Fruit fly (Drosophila melanogaster): ENCODE measurements around the gene RhoGAP15B.

RhoGAP15B gene

dm6 chrX:16942735-16943514, at the start of gene RhoGAP15B, which contains the start of gene CG13001 (continued):
- TF ChIP-seq kay (GFP tag; optimal IDR thresholded peaks at IDR 0.05) (no peak), Max (GFP tag; optimal IDR thresholded peaks at IDR 0.05) (no peak), CG13624 (GFP tag; optimal IDR thresholded peaks at IDR 0.05) (no peak), Bteb2 (GFP tag; optimal IDR thresholded peaks at IDR 0.05) (no peak), CG16779 (GFP tag; IDR thresholded peaks at IDR 0.05) (no peak), MBD-R2 (GFP tag; IDR thresholded peaks at IDR 0.05) (no peak), D19A (tag; optimal IDR thresholded peaks at IDR 0.05) (no peak), CG14050 (GFP tag; IDR thresholded peaks at IDR 0.05) (no peak), seq (GFP tag; IDR thresholded peaks at IDR 0.05) (no peak), CG1832 (GFP tag; optimal IDR thresholded peaks at IDR 0.05) (no peak), bbx (GFP tag; IDR thresholded peaks at IDR 0.05; ENCODE audit: partially characterized antibody) (peak; percentile 83), ATbp (GFP tag; optimal IDR thresholded peaks at IDR 0.05) (no peak), pho (GFP tag; optimal IDR thresholded peaks at IDR 0.05) (no peak), gsb (GFP tag; IDR thresholded peaks at IDR 0.05) (no peak), nom (GFP tag; optimal IDR thresholded peaks at IDR 0.05) (peak; percentile 63), CG2199 (GFP tag; IDR thresholded peaks at IDR 0.05) (no peak), CG14441 (GFP tag; IDR thresholded peaks at IDR 0.05) (peak; percentile 15; the same call in 1 of the 2 replicates), D19B (GFP tag; optimal IDR thresholded peaks at IDR 0.05) (no peak), CG5953 (GFP tag; IDR thresholded peaks at IDR 0.05) (0 out of 2 replicates have a peak, but pooled peaks have one; percentile 9), Atf6 (GFP tag; IDR thresholded peaks at IDR 0.05) (no peak), CG32772 (GFP tag; IDR thresholded peaks at IDR 0.05) (no peak), ewg (GFP tag; optimal IDR thresholded peaks at IDR 0.05) (no peak), CG1529 (GFP tag; optimal IDR thresholded peaks at IDR 0.05) (no peak), lmd (GFP tag; IDR thresholded peaks at IDR 0.05) (no peak), Sox102F (GFP tag; optimal IDR thresholded peaks at IDR 0.05) (no peak), luna (GFP tag; optimal IDR thresholded peaks at IDR 0.05) (no peak), CG18599 (GFP tag; optimal IDR thresholded peaks at IDR 0.05) (no peak), NC2α (GFP tag; optimal IDR thresholded peaks at IDR 0.05) (no peak), unc-4 (GFP tag; IDR thresholded peaks at IDR 0.05; ENCODE audit: partially characterized antibody) (peak; percentile 68), CG34376 (GFP tag; optimal IDR thresholded peaks at IDR 0.05) (no peak), HLH4C (GFP tag; IDR thresholded peaks at IDR 0.05; ENCODE audit: partially characterized antibody) (peak; percentile 72), abd-A (tag; optimal IDR thresholded peaks at IDR 0.05) (no peak), CG9797 (GFP tag; optimal IDR thresholded peaks at IDR 0.05) (peak; percentile 62), CG11695 (GFP tag; IDR thresholded peaks at IDR 0.05) (no peak), CTCF (GFP tag; optimal IDR thresholded peaks at IDR 0.05) (no peak), btn (GFP tag; optimal IDR thresholded peaks at IDR 0.05) (no peak), pfk (GFP tag; optimal IDR thresholded peaks at IDR 0.05) (no peak), Adf1 (GFP tag; IDR thresholded peaks at IDR 0.05) (no peak), Jarid2 (GFP tag; optimal IDR thresholded peaks at IDR 0.05) (peak; percentile 35), bcd (GFP tag; optimal IDR thresholded peaks at IDR 0.05) (no peak), Doc3 (GFP tag; IDR thresholded peaks at IDR 0.05; ENCODE audit: partially characterized antibody) (peak; percentile 58; the same call in 1 of the 3 replicates), Six4 (GFP tag; optimal IDR thresholded peaks at IDR 0.05) (no peak), ind (GFP tag; optimal IDR thresholded peaks at IDR 0.05) (no peak), CG3407 (GFP tag; optimal IDR thresholded peaks at IDR 0.05) (no peak), NFAT (GFP tag; IDR thresholded peaks at IDR 0.05) (no peak), crol (GFP tag; IDR thresholded peaks at IDR 0.05) (no peak), CG5245 (GFP tag; optimal IDR thresholded peaks at IDR 0.05) (no peak), B-H2 (GFP tag; optimal IDR thresholded peaks at IDR 0.05) (no peak), knrl (GFP tag; IDR thresholded peaks at IDR 0.05; ENCODE audit: partially characterized antibody) (peak; percentile 82), CG12071 (GFP tag; optimal IDR thresholded peaks at IDR 0.05) (no peak)

Measured in whole organism, embryonic.